Worm (Caenorhabditis elegans) whole organism, young adult: ENCODE data around the gene lin-40.
A peak's percentile ranks its signal among the peaks of the same experiment; 100 is the strongest.

Source experiments
- B0336.3 ChIP-seq: fragments of 200-800 bp; sonication (Bioruptor generic); IDR thresholded peaks from 2 replicates; pipeline ENCODE4 v1.3.6; 2022; ENCODE audit warnings: missing genetic modification characterization, missing compliant biosample characterization
- F37B4.10 ChIP-seq: fragments of 200-800 bp; sonication (Bioruptor generic); IDR thresholded peaks from 2 replicates; pipeline ENCODE4 v1.3.6; 2022; ENCODE audit warnings: missing genetic modification characterization, missing compliant biosample characterization
- F39B2.1 ChIP-seq: fragments of 200-800 bp; sonication (Bioruptor generic); IDR thresholded peaks from 2 replicates; pipeline ENCODE4 v1.3.6; 2022; ENCODE audit warnings: missing genetic modification reagents, missing genetic modification characterization, missing compliant biosample characterization
- F55B11.4 ChIP-seq: sonication (generic microtip); optimal IDR thresholded peaks from 2 replicates; lab custom pipeline; 2016; ENCODE audit warnings: missing compliant biosample characterization, missing genetic modification characterization, borderline replicate concordance; ENCODE audit not compliant: insufficient read depth
- F57A8.1 ChIP-seq: fragments of 200-800 bp; sonication (Bioruptor generic); optimal IDR thresholded peaks from 2 replicates; lab custom pipeline; 2018; ENCODE audit warnings: mild to moderate bottlenecking, missing genetic modification characterization, moderate library complexity, missing compliant biosample characterization
- Y53G8AR.9 ChIP-seq: fragments of 200-800 bp; sonication (Bioruptor generic); conservative IDR thresholded peaks from 2 replicates; pipeline ENCODE4 v1.3.6; 2022; ENCODE audit warnings: missing genetic modification reagents, missing genetic modification characterization, missing compliant biosample characterization
- Y67H2A.10 ChIP-seq: fragments of 200-800 bp; sonication (Bioruptor generic); conservative IDR thresholded peaks from 2 replicates; pipeline ENCODE4 v1.3.6; 2022; ENCODE audit warnings: missing genetic modification reagents, missing genetic modification characterization, missing compliant biosample characterization
- Y95B8A.8 ChIP-seq: fragments of 200-800 bp; sonication (Bioruptor generic); IDR thresholded peaks from 2 replicates; pipeline ENCODE4 v1.3.6; 2022; ENCODE audit warnings: missing genetic modification reagents, missing genetic modification characterization, missing compliant biosample characterization
- akir-1 ChIP-seq: fragments of 200-800 bp; sonication (Bioruptor generic); optimal IDR thresholded peaks from 2 replicates; lab custom pipeline; 2018; ENCODE audit warnings: mild to moderate bottlenecking, missing genetic modification characterization, moderate library complexity, missing compliant biosample characterization
- aptf-2 ChIP-seq: fragments of 200-800 bp; sonication (Bioruptor generic); conservative IDR thresholded peaks from 2 replicates; pipeline ENCODE4 v1.3.6; 2022; ENCODE audit warnings: missing genetic modification reagents, missing genetic modification characterization, missing compliant biosample characterization
- attf-5 ChIP-seq: fragments of 200-800 bp; sonication (Bioruptor generic); optimal IDR thresholded peaks from 2 replicates; lab custom pipeline; 2018; ENCODE audit warnings: mild to moderate bottlenecking, missing genetic modification characterization, missing compliant biosample characterization
- cebp-1 ChIP-seq, 2 experiments: fragments of 200-800 bp in 1 of 2; sonication (Bioruptor generic) in 1 of 2; sonication (generic microtip) in 1 of 2; IDR thresholded peaks in 1 of 2; optimal IDR thresholded peaks in 1 of 2; 2 replicates each; pipeline versions ENCODE4 v1.3.6 to Lab custom; 2017 to 2022; ENCODE audit warnings: missing compliant biosample characterization in 2 of 2, missing genetic modification characterization in 2 of 2, mild to moderate bottlenecking in 1 of 2, missing genetic modification reagents in 1 of 2, moderate library complexity in 1 of 2
- ceh-100 ChIP-seq: fragments of 200-800 bp; sonication (Bioruptor generic); IDR thresholded peaks from 2 replicates; pipeline ENCODE4 v1.3.6; 2022; ENCODE audit warnings: missing genetic modification reagents, missing genetic modification characterization, missing compliant biosample characterization
- ceh-27 ChIP-seq: fragments of 200-800 bp; sonication (Bioruptor generic); optimal IDR thresholded peaks from 2 replicates; lab custom pipeline; 2018; ENCODE audit warnings: mild to moderate bottlenecking, missing genetic modification characterization, moderate library complexity, missing compliant biosample characterization
- ceh-91 ChIP-seq: fragments of 200-800 bp; sonication (Bioruptor generic); IDR thresholded peaks from 2 replicates; pipeline ENCODE4 v1.3.6; 2022; ENCODE audit warnings: missing genetic modification reagents, missing genetic modification characterization, missing compliant biosample characterization
- chd-7 ChIP-seq: sonication (generic microtip); optimal IDR thresholded peaks from 2 replicates; lab custom pipeline; 2016; ENCODE audit warnings: mild to moderate bottlenecking, missing genetic modification characterization, moderate library complexity, missing compliant biosample characterization
- egrh-3 ChIP-seq: fragments of 200-800 bp; sonication (Bioruptor generic); IDR thresholded peaks from 2 replicates; pipeline ENCODE4 v1.3.6; 2022; ENCODE audit warnings: missing genetic modification reagents, missing genetic modification characterization, missing compliant biosample characterization
- ets-4 ChIP-seq: fragments of 200-800 bp; sonication (Bioruptor generic); optimal IDR thresholded peaks from 2 replicates; lab custom pipeline; 2018; ENCODE audit warnings: mild to moderate bottlenecking, missing genetic modification characterization, missing compliant biosample characterization
- hlh-12 ChIP-seq: sonication (generic microtip); optimal IDR thresholded peaks from 2 replicates; lab custom pipeline; 2016; ENCODE audit warnings: missing genetic modification characterization, missing compliant biosample characterization
- hsf-1 ChIP-seq: fragments of 200-800 bp; sonication (Bioruptor generic); IDR thresholded peaks from 2 replicates; pipeline ENCODE4 v1.3.6; 2022; ENCODE audit warnings: missing genetic modification reagents, missing genetic modification characterization, missing compliant biosample characterization
- lin-35 ChIP-seq, 3 experiments: fragments of 150-350 bp in 2 of 3; sonication (generic microtip) in 1 of 3; optimal IDR thresholded peaks; 2 replicates each; lab custom pipeline; 2014 to 2018; ENCODE audit warnings: missing biosample characterization in 3 of 3, missing genetic modification characterization in 3 of 3, missing genetic modification reagents in 3 of 3
- lin-40 ChIP-seq: sonication (generic microtip); optimal IDR thresholded peaks from 2 replicates; lab custom pipeline; 2016; ENCODE audit warnings: missing genetic modification characterization, mild to moderate bottlenecking, missing compliant biosample characterization, missing genotype, missing genetic modification reagents
- lsl-1 ChIP-seq: fragments of 200-800 bp; sonication (Bioruptor generic); optimal IDR thresholded peaks from 2 replicates; lab custom pipeline; 2018; ENCODE audit warnings: mild to moderate bottlenecking, missing genetic modification characterization, moderate library complexity, missing compliant biosample characterization
- madf-10 ChIP-seq: sonication (generic microtip); optimal IDR thresholded peaks from 2 replicates; lab custom pipeline; 2016; ENCODE audit warnings: mild to moderate bottlenecking, missing genetic modification characterization, missing compliant biosample characterization
- mcd-1 ChIP-seq: fragments of 200-800 bp; sonication (Bioruptor generic); IDR thresholded peaks from 2 replicates; pipeline ENCODE4 v1.3.6; 2022; ENCODE audit warnings: missing genetic modification reagents, missing genetic modification characterization, missing compliant biosample characterization
- nfya-1 ChIP-seq: sonication (generic microtip); optimal IDR thresholded peaks from 2 replicates; lab custom pipeline; 2017; ENCODE audit warnings: antibody characterized with exemption, missing compliant biosample characterization, missing genetic modification characterization, borderline replicate concordance; ENCODE audit not compliant: insufficient read depth
- nfyb-1 ChIP-seq: fragments of 200-800 bp; sonication (Bioruptor generic); IDR thresholded peaks from 2 replicates; pipeline ENCODE4 v1.3.6; 2022; ENCODE audit warnings: missing genetic modification reagents, missing genetic modification characterization, missing compliant biosample characterization
- nhr-27 ChIP-seq: fragments of 200-800 bp; sonication (Bioruptor generic); optimal IDR thresholded peaks from 2 replicates; lab custom pipeline; 2018; ENCODE audit warnings: mild to moderate bottlenecking, missing genetic modification characterization, moderate library complexity, missing compliant biosample characterization
- rcor-1 ChIP-seq: fragments of 200-800 bp; sonication (Bioruptor generic); IDR thresholded peaks from 2 replicates; pipeline ENCODE4 v1.3.6; 2022; ENCODE audit warnings: missing genetic modification reagents, missing genetic modification characterization, missing compliant biosample characterization
- rpc-1 ChIP-seq, 2 experiments: fragments of 150-350 bp in 1 of 2; sonication (generic microtip) in 1 of 2; optimal IDR thresholded peaks; 2 replicates each; lab custom pipeline; 2014 to 2018; ENCODE audit warnings: missing biosample characterization in 1 of 2, missing genetic modification characterization in 1 of 2, missing genetic modification reagents in 1 of 2, missing genotype in 1 of 2
- sdz-38 ChIP-seq: sonication (generic microtip); optimal IDR thresholded peaks from 2 replicates; lab custom pipeline; 2016; ENCODE audit warnings: missing genotype, missing genetic modification characterization, missing compliant biosample characterization
- snpc-1.1 ChIP-seq: sonication (generic microtip); optimal IDR thresholded peaks from 2 replicates; lab custom pipeline; 2017; ENCODE audit warnings: missing genetic modification characterization, mild to moderate bottlenecking, missing compliant biosample characterization, antibody characterized with exemption, moderate library complexity, missing genotype, missing genetic modification reagents; ENCODE audit not compliant: insufficient read depth
- snpc-1.3 ChIP-seq: sonication (generic microtip); optimal IDR thresholded peaks from 2 replicates; lab custom pipeline; 2017; ENCODE audit warnings: missing genetic modification characterization, mild to moderate bottlenecking, missing compliant biosample characterization, antibody characterized with exemption, moderate library complexity, missing genotype, missing genetic modification reagents; ENCODE audit not compliant: insufficient read depth
- snpc-4 ChIP-seq, 5 experiments: fragments of 150-350 bp in 1 of 5; sonication (generic microtip) in 4 of 5; optimal IDR thresholded peaks; 2 replicates each; lab custom pipeline; 2014 to 2018; ENCODE audit warnings: missing genetic modification characterization in 5 of 5, missing biosample characterization in 3 of 5, antibody characterized with exemption in 2 of 5, mild to moderate bottlenecking in 2 of 5, missing compliant biosample characterization in 2 of 5, missing genotype in 2 of 5, moderate library complexity in 2 of 5, missing genetic modification reagents in 1 of 5
- somi-1 ChIP-seq: fragments of 200-800 bp; sonication (Bioruptor generic); optimal IDR thresholded peaks from 2 replicates; lab custom pipeline; 2018; ENCODE audit warnings: mild to moderate bottlenecking, missing genetic modification characterization, missing compliant biosample characterization
- tbp1 ChIP-seq: fragments of 200-800 bp; sonication (Bioruptor generic); optimal IDR thresholded peaks from 2 replicates; lab custom pipeline; 2018; ENCODE audit warnings: mild to moderate bottlenecking, missing genetic modification characterization, missing compliant biosample characterization
- tlf-1 ChIP-seq: fragments of 200-800 bp; sonication (Bioruptor generic); optimal IDR thresholded peaks from 2 replicates; lab custom pipeline; 2018; ENCODE audit warnings: mild to moderate bottlenecking, missing genetic modification characterization, missing compliant biosample characterization
- unc-62 ChIP-seq: fragments of 150-350 bp; optimal IDR thresholded peaks from 2 replicates; lab custom pipeline; 2014; ENCODE audit warnings: missing biosample characterization, missing genetic modification reagents, missing genetic modification characterization
- zfh-2 ChIP-seq: fragments of 200-800 bp; sonication (Bioruptor generic); conservative IDR thresholded peaks from 2 replicates; pipeline ENCODE4 v1.3.6; 2022; ENCODE audit warnings: missing genetic modification reagents, missing genetic modification characterization, missing compliant biosample characterization

Gene lin-40

DNA sequence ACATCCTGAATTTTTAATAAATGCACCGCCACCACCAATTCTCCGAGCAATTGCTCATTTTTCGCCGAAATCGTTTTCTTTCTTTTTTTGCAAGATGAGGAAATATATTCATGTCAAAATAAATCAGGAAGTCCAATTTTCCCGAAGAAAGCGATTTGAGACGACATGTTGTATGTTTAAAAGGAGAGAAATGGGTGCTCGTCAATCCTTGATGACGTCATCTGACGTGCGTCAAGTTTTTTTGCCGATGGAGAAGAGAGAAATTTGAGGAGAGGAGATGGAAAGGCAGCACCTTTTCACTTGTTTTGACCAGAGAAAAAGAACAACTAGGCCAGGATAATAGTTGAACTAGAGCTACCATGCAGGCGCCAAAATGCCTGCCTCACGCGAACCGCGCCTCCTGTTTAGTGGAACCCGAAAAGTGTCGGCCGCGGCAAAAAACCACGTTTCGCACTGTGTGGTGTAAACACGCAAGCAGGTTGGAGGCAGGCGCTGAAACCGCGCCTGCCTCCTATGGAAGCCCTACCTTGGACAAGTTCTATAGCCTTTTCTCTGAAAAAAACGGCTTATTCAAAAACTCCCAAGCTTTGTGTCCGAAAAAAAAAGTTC lies 11.6 kb downstream of the lin-40 start (continued):
- TF ChIP-seq nfyb-1 (0 out of 2 replicates have a peak, but pooled peaks have one; percentile 24), ceh-91 (no peak), B0336.3 (GFP tag; lab: Robert Waterston, UW) (no peak), tlf-1 (no peak), chd-7 (tag; lab: Kevin White, UChicago) (peak; percentile 55), F55B11.4 (tag; lab: Kevin White, UChicago) (no peak), aptf-2 (GFP tag; lab: Robert Waterston, UW) (no peak), snpc-4 (GFP tag; optimal IDR thresholded peaks at IDR 0.05; lab: Kevin White, UChicago) (peak; percentile 37), snpc-4 (tag; optimal IDR thresholded peaks at IDR 0.05; lab: Kevin White, UChicago) (peak; percentile 40 to 71 (median 68)), Y53G8AR.9 (GFP tag; lab: Robert Waterston, UW) (no peak), madf-10 (tag; lab: Kevin White, UChicago) (no peak), mcd-1 (0 out of 2 replicates have a peak, but pooled peaks have one; percentile 32), snpc-1.1 (no peak), hsf-1 (GFP tag; lab: Robert Waterston, UW) (no peak), lin-35 (GFP tag; optimal IDR thresholded peaks at IDR 0.05; lab: Kevin White, UChicago) (peak in 1 of 3 experiments; percentile 63), hlh-12 (tag; lab: Kevin White, UChicago) (no peak), Y95B8A.8 (GFP tag; lab: Robert Waterston, UW) (no peak), akir-1 (GFP tag; lab: Kevin White, UChicago) (no peak), snpc-1.3 (tag; lab: Kevin White, UChicago) (no peak), nhr-27 (tag; lab: Kevin White, UChicago) (no peak), lin-40 (tag; lab: Kevin White, UChicago) (peak; percentile 14), cebp-1 (GFP tag; IDR thresholded peaks at IDR 0.05; lab: Robert Waterston, UW) (no peak), cebp-1 (tag; optimal IDR thresholded peaks at IDR 0.05; lab: Kevin White, UChicago) (peak; percentile 28), zfh-2 (GFP tag; lab: Robert Waterston, UW) (peak; percentile 77), somi-1 (GFP tag; lab: Kevin White, UChicago) (peak; percentile 22), sdz-38 (no peak), egrh-3 (GFP tag; lab: Robert Waterston, UW) (no peak), F37B4.10 (GFP tag; lab: Robert Waterston, UW) (no peak), lsl-1 (GFP tag; lab: Kevin White, UChicago) (no peak), ets-4 (GFP tag; lab: Kevin White, UChicago) (no peak), tbp1 (no peak), attf-5 (GFP tag; lab: Kevin White, UChicago) (no peak), rpc-1 (optimal IDR thresholded peaks at IDR 0.05; lab: Kevin White, UChicago) (no peak), rpc-1 (tag; optimal IDR thresholded peaks at IDR 0.05; lab: Kevin White, UChicago) (no peak), F57A8.1 (no peak), Y67H2A.10 (no peak), ceh-100 (GFP tag; lab: Robert Waterston, UW) (no peak), ceh-27 (GFP tag; lab: Kevin White, UChicago) (no peak), rcor-1 (GFP tag; lab: Robert Waterston, UW) (no peak), nfya-1 (no peak), unc-62 (no peak), F39B2.1 (GFP tag; lab: Robert Waterston, UW) (no peak)
